Worm (Caenorhabditis elegans): ENCODE data around the gene flp-14.
A peak's percentile ranks its signal among the peaks of the same experiment; 100 is the strongest.

flp-14 gene

ce11 chrIII:12892767-12893166 is 17.5 kb upstream of the flp-14 start:
- no peak for TF ChIP-seq snpc-4 (tag; optimal IDR thresholded peaks at IDR 0.05)
- peak; percentile 63 for TF ChIP-seq fkh-10 (GFP tag; optimal IDR thresholded peaks at IDR 0.05)
- TF ChIP-seq jun-1 (tag; optimal IDR thresholded peaks at IDR 0.05), result no peak
- no peak for TF ChIP-seq elt-3 (tag; optimal IDR thresholded peaks at IDR 0.05)
- TF ChIP-seq unc-86 (tag; optimal IDR thresholded peaks at IDR 0.05), result no peak
- no peak for TF ChIP-seq snu-23 (GFP tag; optimal IDR thresholded peaks at IDR 0.05)
- TF ChIP-seq vab-15 (tag; optimal IDR thresholded peaks at IDR 0.05), result no peak

- no peak for TF ChIP-seq grh-1 (GFP tag; IDR thresholded peaks at IDR 0.05)
- no peak for TF ChIP-seq C16A3.4 (tag; optimal IDR thresholded peaks at IDR 0.05)
- TF ChIP-seq ztf-11 (tag; optimal IDR thresholded peaks at IDR 0.05), result peak in 1 of 2 experiments; percentile 56
- no peak for TF ChIP-seq nhr-20 (tag; optimal IDR thresholded peaks at IDR 0.05)
Observed at ce11 chrIII:12894207-12894606, 16.1 kb upstream of the flp-14 start.

ce11 chrIII:12904052-12904451 is 6.3 kb upstream of the flp-14 start:
- TF ChIP-seq ceh-88 (GFP tag; IDR thresholded peaks at IDR 0.05) (no peak), efl-1 (optimal IDR thresholded peaks at IDR 0.05) (no peak), efl-1 (GFP tag; optimal IDR thresholded peaks at IDR 0.05 in 1 of 2) (peak in 1 of 2 experiments; percentile 16), lin-14 (GFP tag; optimal IDR thresholded peaks at IDR 0.05) (peak; percentile 0), efl-3 (GFP tag; optimal IDR thresholded peaks at IDR 0.05) (no peak), fkh-4 (tag; optimal IDR thresholded peaks at IDR 0.05; ENCODE audit: borderline replicate concordance) (peak; percentile 35), dsc-1 (tag; optimal IDR thresholded peaks at IDR 0.05) (peak; percentile 82)

- TF ChIP-seq pqm-1 (tag; optimal IDR thresholded peaks at IDR 0.05) (peak; percentile 58), sox-4 (tag; optimal IDR thresholded peaks at IDR 0.05) (peak; percentile 98), unc-62 (GFP tag; optimal IDR thresholded peaks at IDR 0.05) (peak; percentile 89), xbp-1 (tag; optimal IDR thresholded peaks at IDR 0.05) (peak; percentile 99), nhr-90 (tag; optimal IDR thresholded peaks at IDR 0.05; ENCODE audit: poor library complexity) (peak; percentile 99), tlp-1 (tag; optimal IDR thresholded peaks at IDR 0.05) (no peak), mab-9 (GFP tag; IDR thresholded peaks at IDR 0.05) (peak; percentile 99), snpc-4 (tag; optimal IDR thresholded peaks at IDR 0.05) (peak; percentile 94), ceh-88 (GFP tag; IDR thresholded peaks at IDR 0.05) (peak; percentile 98), lin-13 (GFP tag; optimal IDR thresholded peaks at IDR 0.05) (peak; percentile 99), ces-1 (GFP tag; optimal IDR thresholded peaks at IDR 0.05) (no peak), lin-14 (GFP tag; optimal IDR thresholded peaks at IDR 0.05) (peak; percentile 100), pag-3 (tag; optimal IDR thresholded peaks at IDR 0.05; ENCODE audit: borderline replicate concordance, insufficient read depth) (peak; percentile 79), rnt-1 (tag; optimal IDR thresholded peaks at IDR 0.05) (peak; percentile 99), lin-35 (GFP tag; optimal IDR thresholded peaks at IDR 0.05) (peak; percentile 100), C34B4.2 (tag; optimal IDR thresholded peaks at IDR 0.05) (peak; percentile 95), nhr-77 (tag; optimal IDR thresholded peaks at IDR 0.05) (peak; percentile 98), nhr-84 (tag; optimal IDR thresholded peaks at IDR 0.05) (peak; percentile 77), sup-37 (GFP tag; optimal IDR thresholded peaks at IDR 0.05) (peak; percentile 99), elt-2 (tag; optimal IDR thresholded peaks at IDR 0.05) (peak; percentile 96), lsy-2 (tag; optimal IDR thresholded peaks at IDR 0.05) (peak; percentile 100), isw-1 (GFP tag; IDR thresholded peaks at IDR 0.05) (peak; percentile 99), C16A3.4 (tag; optimal IDR thresholded peaks at IDR 0.05) (peak; percentile 100), blmp-1 (tag; optimal IDR thresholded peaks at IDR 0.05) (peak; percentile 86), fkh-8 (tag; optimal IDR thresholded peaks at IDR 0.05) (peak; percentile 100), skn-1 (tag; optimal IDR thresholded peaks at IDR 0.05) (peak; percentile 93), elt-3 (tag; optimal IDR thresholded peaks at IDR 0.05) (peak in 5 of 6 experiments; percentile 83 to 99 (median 97)), nhr-11 (tag; optimal IDR thresholded peaks at IDR 0.05) (peak; percentile 94), fkh-4 (tag; optimal IDR thresholded peaks at IDR 0.05; ENCODE audit: borderline replicate concordance) (peak; percentile 95), mef-2 (tag; optimal IDR thresholded peaks at IDR 0.05) (peak; percentile 95), dpl-1 (GFP tag; optimal IDR thresholded peaks at IDR 0.05) (peak; percentile 100), nhr-85 (tag) (peak; percentile 99), zag-1 (tag; optimal IDR thresholded peaks at IDR 0.05) (peak; percentile 94), irx-1 (tag; optimal IDR thresholded peaks at IDR 0.05) (peak; percentile 99)
Observed at ce11 chrIII:12904987-12905541, 5.2 kb upstream of the flp-14 start, which contains the start of gene cox-5A. TSS of gene cox-5A (plus strand) at chrIII:12905491.

Measured in whole organism, L1 larva.